Worm (Caenorhabditis elegans): Measurements from ENCODE around the gene C16C8.8.

DNA sequence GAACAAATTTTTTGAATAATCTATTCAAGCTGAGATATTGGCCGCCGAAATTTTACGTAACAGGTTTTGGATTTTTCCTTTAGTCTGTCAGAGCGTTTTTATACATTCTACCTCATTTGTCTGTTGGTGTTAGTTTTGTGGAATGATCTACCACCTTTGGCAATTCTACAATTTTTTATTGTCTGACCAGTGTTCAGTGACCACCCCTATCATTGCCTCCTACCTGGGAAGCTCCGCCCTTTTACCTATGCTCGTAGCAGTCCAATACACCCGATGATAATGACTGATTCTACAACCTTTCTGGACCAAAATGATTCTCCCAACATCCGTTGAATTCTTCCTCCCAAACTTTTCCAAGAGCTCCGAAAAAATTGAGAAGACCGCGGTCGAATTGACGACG lies 12.3 kb upstream of the C16C8.8 start, which contains the start of gene sdz-32:
- no peak for TF ChIP-seq nhr-12 (tag; optimal IDR thresholded peaks at IDR 0.05)
- TF ChIP-seq ham-2 (GFP tag; optimal IDR thresholded peaks at IDR 0.05): no peak
- TF ChIP-seq sem-2 (GFP tag; optimal IDR thresholded peaks at IDR 0.05): no peak
- TF ChIP-seq elt-1 (tag; optimal IDR thresholded peaks at IDR 0.05; ENCODE audit: borderline replicate concordance, insufficient read depth): no peak
- TF ChIP-seq elt-3 (tag; optimal IDR thresholded peaks at IDR 0.05): no peak
- no peak for TF ChIP-seq nhr-76 (tag; optimal IDR thresholded peaks at IDR 0.05)
- no peak for TF ChIP-seq unc-62 (GFP tag; optimal IDR thresholded peaks at IDR 0.05)
- TF ChIP-seq snpc-4 (tag; optimal IDR thresholded peaks at IDR 0.05): no peak
- TF ChIP-seq bed-3 (GFP tag; optimal IDR thresholded peaks at IDR 0.05): no peak
- no peak for TF ChIP-seq lin-13 (tag; optimal IDR thresholded peaks at IDR 0.05)
- TF ChIP-seq mab-5 (tag; optimal IDR thresholded peaks at IDR 0.05): no peak
